Worm (Caenorhabditis elegans) whole organism, L2 larva: ENCODE data around the gene srxa-1.

Experiments
- C34F6.9 ChIP-seq: fragments of 150-350 bp; optimal IDR thresholded peaks from 2 replicates; lab custom pipeline; 2014; ENCODE audit warnings: missing biosample characterization, missing genetic modification characterization
- F13H6.1 ChIP-seq: sonication (generic microtip); optimal IDR thresholded peaks from 2 replicates; lab custom pipeline; 2016; ENCODE audit warnings: missing genetic modification characterization, missing compliant biosample characterization
- R02D3.7 ChIP-seq: fragments of 150-350 bp; optimal IDR thresholded peaks from 2 replicates; lab custom pipeline; 2014; ENCODE audit warnings: missing biosample characterization, missing genetic modification characterization
- Y55F3AM.14 ChIP-seq: fragments of 200-800 bp; sonication (Bioruptor generic); optimal IDR thresholded peaks from 2 replicates; lab custom pipeline; 2018; ENCODE audit warnings: mild to moderate bottlenecking, missing genetic modification characterization, missing compliant biosample characterization
- ZK546.5 ChIP-seq: sonication (generic microtip); optimal IDR thresholded peaks from 2 replicates; lab custom pipeline; 2017; ENCODE audit warnings: missing biosample characterization, missing genetic modification characterization
- alr-1 ChIP-seq: fragments of 150-350 bp; optimal IDR thresholded peaks from 2 replicates; lab custom pipeline; 2014; ENCODE audit warnings: missing biosample characterization, missing genetic modification characterization
- aly-2 ChIP-seq: fragments of 150-350 bp; optimal IDR thresholded peaks from 2 replicates; lab custom pipeline; 2014; ENCODE audit warnings: missing biosample characterization, missing genetic modification characterization
- ama-1 ChIP-seq: fragments of 150-350 bp; optimal IDR thresholded peaks from 2 replicates; lab custom pipeline; 2018; ENCODE audit warnings: inconsistent platforms
- blmp-1 ChIP-seq: sonication (generic microtip); optimal IDR thresholded peaks from 2 replicates; lab custom pipeline; 2017; ENCODE audit warnings: missing genetic modification characterization, mild to moderate bottlenecking, missing compliant biosample characterization, antibody characterized with exemption, moderate library complexity; ENCODE audit not compliant: insufficient read depth
- ceh-16 ChIP-seq: fragments of 150-350 bp; optimal IDR thresholded peaks from 2 replicates; lab custom pipeline; 2014; ENCODE audit warnings: missing biosample characterization, missing genetic modification characterization
- ceh-82 ChIP-seq: fragments of 150-350 bp; optimal IDR thresholded peaks from 2 replicates; lab custom pipeline; 2014; ENCODE audit warnings: missing biosample characterization, missing genetic modification characterization
- crh-2 ChIP-seq: sonication (generic microtip); optimal IDR thresholded peaks from 2 replicates; lab custom pipeline; 2017; ENCODE audit warnings: missing biosample characterization, missing genetic modification characterization
- dmd-4 ChIP-seq: sonication (generic microtip); optimal IDR thresholded peaks from 2 replicates; lab custom pipeline; 2017; ENCODE audit warnings: missing biosample characterization, missing genetic modification characterization
- egl-27 ChIP-seq: sonication (generic microtip); optimal IDR thresholded peaks from 3 replicates; lab custom pipeline; 2017; ENCODE audit warnings: missing biosample characterization, missing genetic modification reagents, missing genetic modification characterization
- elt-1 ChIP-seq: fragments of 150-350 bp; optimal IDR thresholded peaks from 2 replicates; lab custom pipeline; 2014; ENCODE audit warnings: missing biosample characterization, missing genetic modification characterization
- elt-3 ChIP-seq: sonication (generic microtip); optimal IDR thresholded peaks from 2 replicates; lab custom pipeline; 2017; ENCODE audit warnings: missing biosample characterization, missing genetic modification characterization
- fos-1 ChIP-seq: fragments of 150-350 bp; optimal IDR thresholded peaks from 2 replicates; lab custom pipeline; 2014; ENCODE audit warnings: missing biosample characterization, missing genetic modification characterization
- gmeb-1 ChIP-seq: fragments of 150-350 bp; optimal IDR thresholded peaks from 2 replicates; lab custom pipeline; 2014; ENCODE audit warnings: missing biosample characterization, missing genetic modification characterization
- lin-11 ChIP-seq: fragments of 150-350 bp; sonication (generic microtip); optimal IDR thresholded peaks from 2 replicates; lab custom pipeline; 2014; ENCODE audit warnings: missing biosample characterization, missing genetic modification characterization, inconsistent platforms, mixed read lengths
- lin-13 ChIP-seq: fragments of 150-350 bp; optimal IDR thresholded peaks from 2 replicates; lab custom pipeline; 2014; ENCODE audit warnings: missing biosample characterization, missing genetic modification reagents, missing genetic modification characterization
- lin-39 ChIP-seq: fragments of 150-350 bp; optimal IDR thresholded peaks from 2 replicates; lab custom pipeline; 2014; ENCODE audit warnings: missing biosample characterization, missing genetic modification reagents, missing genetic modification characterization
- lsy-2 ChIP-seq, 2 experiments: fragments of 150-350 bp in 1 of 2; sonication (generic microtip) in 1 of 2; optimal IDR thresholded peaks; 2 replicates each; lab custom pipeline; 2014 to 2017; ENCODE audit warnings: missing biosample characterization in 2 of 2, missing genetic modification characterization in 2 of 2
- mab-5 ChIP-seq: fragments of 150-350 bp; optimal IDR thresholded peaks from 2 replicates; lab custom pipeline; 2014; ENCODE audit warnings: missing biosample characterization, missing genetic modification characterization
- mbf-1 ChIP-seq: sonication (generic microtip); optimal IDR thresholded peaks from 2 replicates; lab custom pipeline; 2017; ENCODE audit warnings: missing biosample characterization, missing genetic modification characterization
- mdl-1 ChIP-seq, 2 experiments: fragments of 150-350 bp in 1 of 2; sonication (generic microtip) in 1 of 2; optimal IDR thresholded peaks; 2 replicates each; lab custom pipeline; 2017; ENCODE audit warnings: missing biosample characterization in 2 of 2, missing genetic modification characterization in 2 of 2
- nhr-10 ChIP-seq: sonication (generic microtip); optimal IDR thresholded peaks from 2 replicates; lab custom pipeline; 2017; ENCODE audit warnings: missing biosample characterization, missing genetic modification characterization
- nhr-11 ChIP-seq: fragments of 150-350 bp; optimal IDR thresholded peaks from 2 replicates; lab custom pipeline; 2014; ENCODE audit warnings: missing biosample characterization, missing genetic modification characterization
- nhr-12 ChIP-seq: fragments of 150-350 bp; optimal IDR thresholded peaks from 2 replicates; lab custom pipeline; 2014; ENCODE audit warnings: missing biosample characterization, missing genetic modification characterization
- nhr-129 ChIP-seq: fragments of 150-350 bp; optimal IDR thresholded peaks from 2 replicates; lab custom pipeline; 2014; ENCODE audit warnings: missing biosample characterization, missing genetic modification characterization
- nhr-21 ChIP-seq: fragments of 150-350 bp; optimal IDR thresholded peaks from 2 replicates; lab custom pipeline; 2014; ENCODE audit warnings: missing biosample characterization, missing genetic modification characterization
- nhr-23 ChIP-seq: fragments of 150-350 bp; optimal IDR thresholded peaks from 2 replicates; lab custom pipeline; 2014; ENCODE audit warnings: missing biosample characterization, missing genetic modification reagents, missing genetic modification characterization
- nhr-237 ChIP-seq: fragments of 150-350 bp; optimal IDR thresholded peaks from 2 replicates; lab custom pipeline; 2014; ENCODE audit warnings: missing biosample characterization, missing genetic modification characterization
- nhr-25 ChIP-seq: fragments of 150-350 bp; sonication (generic microtip); optimal IDR thresholded peaks from 3 replicates; lab custom pipeline; 2014; ENCODE audit warnings: missing biosample characterization, missing genetic modification characterization
- nhr-6 ChIP-seq: fragments of 150-350 bp; optimal IDR thresholded peaks from 2 replicates; lab custom pipeline; 2014; ENCODE audit warnings: missing biosample characterization, missing genetic modification characterization
- nhr-77 ChIP-seq: fragments of 150-350 bp; optimal IDR thresholded peaks from 2 replicates; lab custom pipeline; 2014; ENCODE audit warnings: missing biosample characterization, missing genetic modification characterization
- peb-1 ChIP-seq: fragments of 150-350 bp; optimal IDR thresholded peaks from 2 replicates; lab custom pipeline; 2014; ENCODE audit warnings: missing biosample characterization, missing genetic modification characterization
- sem-4 ChIP-seq: fragments of 150-350 bp; optimal IDR thresholded peaks from 2 replicates; lab custom pipeline; 2014; ENCODE audit warnings: missing biosample characterization, missing genetic modification reagents, missing genetic modification characterization
- skn-1 ChIP-seq: sonication (generic microtip); optimal IDR thresholded peaks from 2 replicates; lab custom pipeline; 2017; ENCODE audit warnings: missing biosample characterization, missing genetic modification characterization
- sma-3 ChIP-seq: sonication (generic microtip); optimal IDR thresholded peaks from 2 replicates; lab custom pipeline; 2016; ENCODE audit warnings: missing genetic modification reagents, missing genetic modification characterization, missing compliant biosample characterization
- sma-9 ChIP-seq, 2 experiments: fragments of 150-350 bp in 1 of 2; sonication (generic microtip) in 1 of 2; optimal IDR thresholded peaks; 2 replicates each; lab custom pipeline; 2014 to 2016; ENCODE audit warnings: missing genetic modification characterization in 2 of 2, mild to moderate bottlenecking in 1 of 2, missing biosample characterization in 1 of 2, missing compliant biosample characterization in 1 of 2, missing genetic modification reagents in 1 of 2, moderate library complexity in 1 of 2
- snpc-4 ChIP-seq: fragments of 150-350 bp; optimal IDR thresholded peaks from 2 replicates; lab custom pipeline; 2014; ENCODE audit warnings: missing biosample characterization, missing genetic modification characterization
- unc-39 ChIP-seq: fragments of 150-350 bp; optimal IDR thresholded peaks from 2 replicates; lab custom pipeline; 2014; ENCODE audit warnings: missing biosample characterization, missing genetic modification characterization
- unc-55 ChIP-seq: fragments of 150-350 bp; sonication (generic microtip); optimal IDR thresholded peaks from 3 replicates; lab custom pipeline; 2014; ENCODE audit warnings: missing biosample characterization, missing genetic modification reagents, missing genetic modification characterization
- unc-62 ChIP-seq: fragments of 150-350 bp; optimal IDR thresholded peaks from 2 replicates; lab custom pipeline; 2014; ENCODE audit warnings: missing biosample characterization, missing genetic modification reagents, missing genetic modification characterization
- zag-1 ChIP-seq: fragments of 150-350 bp; optimal IDR thresholded peaks from 2 replicates; lab custom pipeline; 2014; ENCODE audit warnings: missing biosample characterization, missing genetic modification characterization
- ztf-1 ChIP-seq: fragments of 200-800 bp; sonication (Bioruptor generic); conservative IDR thresholded peaks from 2 replicates; pipeline ENCODE4 v1.3.6; 2022; ENCODE audit warnings: missing genetic modification characterization, missing compliant biosample characterization
- ztf-11 ChIP-seq: sonication (generic microtip); optimal IDR thresholded peaks from 2 replicates; lab custom pipeline; 2017; ENCODE audit warnings: missing biosample characterization, missing genetic modification characterization
- ztf-4 ChIP-seq: fragments of 150-350 bp; optimal IDR thresholded peaks from 2 replicates; lab custom pipeline; 2014; ENCODE audit warnings: missing biosample characterization, missing genetic modification characterization

srxa-1 gene

DNA sequence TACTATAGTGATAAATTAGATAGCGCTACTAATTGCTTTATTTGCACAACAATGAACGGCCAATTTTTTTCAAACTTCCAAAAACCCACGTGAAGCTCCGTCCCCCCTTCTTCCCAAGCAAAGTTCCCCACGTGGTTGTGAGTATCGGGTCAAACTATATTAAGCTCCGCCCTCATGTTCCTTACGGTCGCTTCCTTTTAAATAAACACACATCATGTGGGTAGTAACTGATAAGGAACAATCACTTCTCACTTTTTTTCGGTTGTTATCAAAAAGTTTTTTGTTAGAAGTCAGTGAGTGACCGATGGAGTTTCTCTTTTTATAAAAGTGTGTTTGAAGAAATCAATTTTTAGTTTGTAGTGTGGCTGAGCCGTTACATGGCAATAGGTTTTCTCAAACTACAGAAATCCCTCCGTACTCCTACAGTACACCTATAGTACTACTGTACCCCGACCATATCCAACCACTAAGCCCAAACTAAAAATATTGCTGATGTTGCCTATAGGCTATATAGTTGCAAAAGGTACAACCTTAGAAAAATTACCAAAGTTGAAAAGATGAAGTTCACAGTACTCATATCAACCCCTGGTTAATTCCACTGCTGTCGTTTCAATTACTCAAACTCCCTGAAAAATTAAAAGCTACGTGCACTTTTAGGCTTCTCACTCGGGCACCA is 19.4 kb upstream of the srxa-1 start:
- TF ChIP-seq sem-4 (tag; lab: Kevin White, UChicago) (peak; percentile 6), Y55F3AM.14 (no peak), ceh-82 (tag; lab: Kevin White, UChicago) (no peak), nhr-129 (peak; percentile 35), nhr-21 (tag; lab: Kevin White, UChicago) (no peak), sma-3 (GFP tag; lab: Kevin White, UChicago) (peak; percentile 63), elt-1 (tag; lab: Kevin White, UChicago) (no peak), unc-55 (GFP tag; lab: Kevin White, UChicago) (no peak), lin-11 (no peak), snpc-4 (tag; lab: Kevin White, UChicago) (no peak), C34F6.9 (tag; lab: Kevin White, UChicago) (no peak), nhr-10 (tag; lab: Kevin White, UChicago) (no peak), ztf-4 (tag; lab: Kevin White, UChicago) (no peak), ama-1 (lab: Kevin White, UChicago) (no peak), lin-13 (no peak), blmp-1 (no peak), ztf-1 (no peak), alr-1 (tag; lab: Kevin White, UChicago) (no peak), R02D3.7 (tag; lab: Kevin White, UChicago) (no peak), elt-3 (no peak), F13H6.1 (tag; lab: Kevin White, UChicago) (peak; percentile 81), ztf-11 (tag; lab: Kevin White, UChicago) (no peak), zag-1 (tag; lab: Kevin White, UChicago) (no peak), nhr-77 (tag; lab: Kevin White, UChicago) (no peak), peb-1 (tag; lab: Kevin White, UChicago) (no peak), aly-2 (tag; lab: Kevin White, UChicago) (no peak), nhr-25 (tag; lab: Kevin White, UChicago) (no peak), nhr-6 (tag; lab: Kevin White, UChicago) (no peak), egl-27 (tag; lab: Kevin White, UChicago) (no peak), skn-1 (tag; lab: Kevin White, UChicago) (no peak), dmd-4 (tag; lab: Kevin White, UChicago) (no peak), ZK546.5 (tag; lab: Kevin White, UChicago) (no peak), nhr-23 (tag; lab: Kevin White, UChicago) (no peak), fos-1 (peak; percentile 57), gmeb-1 (tag; lab: Kevin White, UChicago) (peak; percentile 70), sma-9 (GFP tag; optimal IDR thresholded peaks at IDR 0.05; lab: Kevin White, UChicago) (peak; percentile 87), sma-9 (tag; optimal IDR thresholded peaks at IDR 0.05; lab: Kevin White, UChicago) (no peak), unc-62 (no peak), nhr-12 (tag; lab: Kevin White, UChicago) (no peak), lin-39 (no peak), mdl-1 (tag; optimal IDR thresholded peaks at IDR 0.05; lab: Kevin White, UChicago) (peak; percentile 48 to 77), nhr-237 (tag; lab: Kevin White, UChicago) (no peak), crh-2 (peak; percentile 55), nhr-11 (tag; lab: Kevin White, UChicago) (no peak), ceh-16 (tag; lab: Kevin White, UChicago) (no peak), mab-5 (tag; lab: Kevin White, UChicago) (no peak), unc-39 (tag; lab: Kevin White, UChicago) (no peak), lsy-2 (tag; optimal IDR thresholded peaks at IDR 0.05; lab: Kevin White, UChicago) (no peak), mbf-1 (tag; lab: Kevin White, UChicago) (no peak)
- TF ChIP-seq, all 48 proteins: peak for 9
